Worm (Caenorhabditis elegans) whole organism, L3 larva: ENCODE data around the gene ced-3.

Source experiments
- ZK546.5 ChIP-seq: sonication (generic microtip); optimal IDR thresholded peaks from 2 replicates; lab custom pipeline; 2017; ENCODE audit warnings: missing biosample characterization, missing genetic modification characterization
- ceh-82 ChIP-seq: fragments of 150-350 bp; optimal IDR thresholded peaks from 2 replicates; lab custom pipeline; 2014; ENCODE audit warnings: missing biosample characterization, missing genetic modification characterization
- nhr-12 ChIP-seq: fragments of 150-350 bp; optimal IDR thresholded peaks from 2 replicates; lab custom pipeline; 2014; ENCODE audit warnings: missing biosample characterization, missing genetic modification characterization
- nhr-67 ChIP-seq: fragments of 150-350 bp; optimal IDR thresholded peaks from 2 replicates; lab custom pipeline; 2014; ENCODE audit warnings: missing biosample characterization, missing genetic modification characterization
- pha-4 ChIP-seq: fragments of 150-350 bp; optimal IDR thresholded peaks from 2 replicates; lab custom pipeline; 2014; ENCODE audit warnings: missing biosample characterization, missing genetic modification reagents, missing genetic modification characterization
- skn-1 ChIP-seq: fragments of 150-350 bp; optimal IDR thresholded peaks from 2 replicates; lab custom pipeline; 2014; ENCODE audit warnings: missing biosample characterization, missing genetic modification characterization
- unc-39 ChIP-seq: sonication (generic microtip); optimal IDR thresholded peaks from 4 replicates; lab custom pipeline; 2017; ENCODE audit warnings: missing biosample characterization, missing genetic modification characterization
- unc-62 ChIP-seq: fragments of 150-350 bp; sonication (generic microtip); optimal IDR thresholded peaks from 4 replicates; lab custom pipeline; 2014; ENCODE audit warnings: missing biosample characterization, missing genetic modification reagents, missing genetic modification characterization
- ztf-11 ChIP-seq: fragments of 150-350 bp; optimal IDR thresholded peaks from 2 replicates; lab custom pipeline; 2014; ENCODE audit warnings: missing biosample characterization, missing genetic modification characterization
- ztf-4 ChIP-seq: fragments of 150-350 bp; optimal IDR thresholded peaks from 2 replicates; lab custom pipeline; 2014; ENCODE audit warnings: missing biosample characterization, missing genetic modification characterization

DNA sequence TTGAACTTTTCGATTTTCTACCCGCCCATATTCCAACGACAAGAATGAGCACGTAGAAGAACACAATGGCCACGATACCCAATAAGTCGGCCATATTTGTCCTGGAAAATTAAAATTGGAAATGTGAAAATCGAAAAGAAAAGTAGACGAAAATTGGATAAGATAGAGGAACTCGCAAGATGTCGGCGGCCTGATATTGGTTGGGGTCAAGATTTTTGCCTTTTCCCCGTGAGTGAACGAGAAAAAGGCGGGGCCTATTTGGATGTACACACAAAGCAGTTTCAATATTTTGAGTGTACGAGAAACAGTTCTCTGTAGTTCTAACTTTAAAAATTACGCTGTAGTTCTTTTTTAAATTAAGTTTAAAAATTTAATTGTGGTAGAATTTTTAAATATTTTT is 10.5 kb upstream of the ced-3 start, which contains the start of gene cho-1:
- no peak for TF ChIP-seq nhr-12 (tag; lab: Kevin White, UChicago)
- no peak for TF ChIP-seq ztf-11 (tag; lab: Kevin White, UChicago)
- no peak for TF ChIP-seq skn-1 (tag; lab: Kevin White, UChicago)
- TF ChIP-seq ZK546.5 (tag; lab: Kevin White, UChicago): no peak
- TF ChIP-seq ceh-82 (tag; lab: Kevin White, UChicago): no peak
- TF ChIP-seq ztf-4 (tag; lab: Kevin White, UChicago): no peak
- TF ChIP-seq unc-62: no peak
- no peak for TF ChIP-seq unc-39
- no peak for TF ChIP-seq nhr-67 (tag; lab: Kevin White, UChicago)
- no peak for TF ChIP-seq pha-4 (tag; lab: Kevin White, UChicago)
